Fruit fly (Drosophila melanogaster) whole organism, embryonic: Measurements from ENCODE around the gene Ntf-2r.
A peak's percentile ranks its signal among the peaks of the same experiment; 100 is the strongest.

Experiments used
- Adf1 ChIP-seq: fragments of 200-800 bp; sonication (Bioruptor generic); IDR thresholded peaks from 2 replicates; pipeline ENCODE4 v1.3.6; 2022; ENCODE audit warnings: missing biosample characterization, missing genetic modification characterization
- Aef1 ChIP-seq: fragments of 200-800 bp; sonication (Bioruptor generic); IDR thresholded peaks from 3 replicates; pipeline ENCODE4 v1.3.6; 2022; ENCODE audit warnings: missing biosample characterization, missing genetic modification characterization
- CG10565 ChIP-seq: fragments of 200-800 bp; sonication (Bioruptor generic); optimal IDR thresholded peaks from 3 replicates; lab custom pipeline; 2016; ENCODE audit warnings: missing biosample characterization, mild to moderate bottlenecking, missing genetic modification characterization
- CG10654 ChIP-seq: fragments of 200-800 bp; sonication (Bioruptor generic); optimal IDR thresholded peaks from 2 replicates; lab custom pipeline; 2016; ENCODE audit warnings: missing biosample characterization, missing genetic modification characterization
- CG10979 ChIP-seq: fragments of 200-800 bp; sonication (Bioruptor generic); optimal IDR thresholded peaks from 2 replicates; lab custom pipeline; 2018; ENCODE audit warnings: missing biosample characterization, mild to moderate bottlenecking, missing genetic modification characterization, moderate library complexity
- CG11093 ChIP-seq: fragments of 200-800 bp; sonication (Bioruptor generic); IDR thresholded peaks from 3 replicates; pipeline ENCODE4 v1.3.6; 2022; ENCODE audit warnings: missing biosample characterization, missing genetic modification characterization
- CG11723 ChIP-seq: fragments of 200-800 bp; sonication (Bioruptor generic); optimal IDR thresholded peaks from 2 replicates; lab custom pipeline; 2017; ENCODE audit warnings: missing biosample characterization, mild to moderate bottlenecking, missing genetic modification characterization
- CG12219 ChIP-seq: fragments of 200-800 bp; sonication (Bioruptor generic); optimal IDR thresholded peaks from 3 replicates; lab custom pipeline; 2018; ENCODE audit warnings: missing biosample characterization, mild to moderate bottlenecking, missing genetic modification characterization
- CG13287 ChIP-seq: fragments of 200-800 bp; sonication (Bioruptor generic); IDR thresholded peaks from 2 replicates; pipeline ENCODE4 v1.3.6; 2022; ENCODE audit warnings: missing biosample characterization, missing genetic modification characterization; ENCODE audit not compliant: partially characterized antibody
- CG1647 ChIP-seq: fragments of 200-800 bp; sonication (Bioruptor generic); optimal IDR thresholded peaks from 3 replicates; lab custom pipeline; 2016; ENCODE audit warnings: missing biosample characterization, missing genetic modification characterization
- CG17361 ChIP-seq: fragments of 200-800 bp; sonication (Bioruptor generic); IDR thresholded peaks from 3 replicates; pipeline ENCODE4 v1.3.6; 2022; ENCODE audit warnings: missing biosample characterization, missing genetic modification characterization
- CG17612 ChIP-seq: fragments of 200-800 bp; sonication (Bioruptor generic); IDR thresholded peaks from 2 replicates; pipeline ENCODE4 v1.3.6; 2022; ENCODE audit warnings: missing biosample characterization, missing genetic modification characterization
- CG1792 ChIP-seq: fragments of 200-800 bp; sonication (Bioruptor generic); optimal IDR thresholded peaks from 2 replicates; lab custom pipeline; 2016; ENCODE audit warnings: missing biosample characterization, missing genetic modification characterization
- CG31388 ChIP-seq: fragments of 200-800 bp; sonication (Bioruptor generic); optimal IDR thresholded peaks from 2 replicates; lab custom pipeline; 2016; ENCODE audit warnings: missing biosample characterization, missing genetic modification characterization
- CG3838 ChIP-seq: fragments of 200-800 bp; sonication (Bioruptor generic); optimal IDR thresholded peaks from 3 replicates; lab custom pipeline; 2016; ENCODE audit warnings: missing biosample characterization, missing genetic modification characterization
- CG3847 ChIP-seq: fragments of 200-800 bp; sonication (Bioruptor generic); IDR thresholded peaks from 2 replicates; pipeline ENCODE4 v1.3.6; 2022; ENCODE audit warnings: missing biosample characterization, missing genetic modification characterization
- CG4282 ChIP-seq: fragments of 200-800 bp; sonication (Bioruptor generic); optimal IDR thresholded peaks from 2 replicates; lab custom pipeline; 2016; ENCODE audit warnings: missing biosample characterization, missing genetic modification characterization
- CG4707 ChIP-seq: fragments of 200-800 bp; sonication (Bioruptor generic); optimal IDR thresholded peaks from 2 replicates; lab custom pipeline; 2018; ENCODE audit warnings: missing biosample characterization, mild to moderate bottlenecking, missing genetic modification characterization, moderate library complexity
- CG5180 ChIP-seq: fragments of 200-800 bp; sonication (Bioruptor generic); optimal IDR thresholded peaks from 3 replicates; lab custom pipeline; 2017; ENCODE audit warnings: missing biosample characterization, missing genetic modification characterization, mild to moderate bottlenecking, moderate library complexity, missing genetic modification reagents
- CG6654 ChIP-seq: fragments of 200-800 bp; sonication (Bioruptor generic); optimal IDR thresholded peaks from 2 replicates; lab custom pipeline; 2017; ENCODE audit warnings: missing biosample characterization, mild to moderate bottlenecking, missing genetic modification characterization
- CG7556 ChIP-seq: fragments of 200-800 bp; sonication (Bioruptor generic); optimal IDR thresholded peaks from 2 replicates; lab custom pipeline; 2017; ENCODE audit warnings: missing biosample characterization, mild to moderate bottlenecking, missing genetic modification characterization
- CG7963 ChIP-seq: fragments of 200-800 bp; sonication (Bioruptor generic); IDR thresholded peaks from 3 replicates; pipeline ENCODE4 v1.3.6; 2022; ENCODE audit warnings: missing biosample characterization, missing genetic modification characterization; ENCODE audit not compliant: partially characterized antibody
- CG8359 ChIP-seq: fragments of 200-800 bp; sonication (Bioruptor generic); optimal IDR thresholded peaks from 2 replicates; lab custom pipeline; 2017; ENCODE audit warnings: missing biosample characterization, mild to moderate bottlenecking, missing genetic modification characterization, borderline replicate concordance
- CG9876 ChIP-seq: fragments of 200-800 bp; sonication (Bioruptor generic); optimal IDR thresholded peaks from 2 replicates; lab custom pipeline; 2016; ENCODE audit warnings: missing biosample characterization, missing genetic modification characterization
- CG9932 ChIP-seq: fragments of 200-800 bp; sonication (Bioruptor generic); IDR thresholded peaks from 2 replicates; pipeline ENCODE4 v1.3.6; 2022; ENCODE audit warnings: missing biosample characterization, missing genetic modification characterization
- CHES-1-like ChIP-seq: fragments of 200-800 bp; sonication (Bioruptor generic); optimal IDR thresholded peaks from 2 replicates; lab custom pipeline; 2016; ENCODE audit warnings: missing biosample characterization, missing genetic modification characterization
- CrebB ChIP-seq: fragments of 200-800 bp; sonication (Bioruptor generic); optimal IDR thresholded peaks from 3 replicates; lab custom pipeline; 2018; ENCODE audit warnings: missing biosample characterization, mild to moderate bottlenecking, missing genetic modification characterization
- H2.0 ChIP-seq: fragments of 200-800 bp; sonication (Bioruptor generic); IDR thresholded peaks from 2 replicates; pipeline ENCODE4 v1.3.6; 2022; ENCODE audit warnings: missing biosample characterization, missing genetic modification characterization
- HLH3B ChIP-seq: fragments of 200-800 bp; sonication (Bioruptor generic); IDR thresholded peaks from 2 replicates; pipeline ENCODE4 v1.3.6; 2022; ENCODE audit warnings: missing biosample characterization, missing genetic modification characterization
- Hmx ChIP-seq: fragments of 200-800 bp; sonication (Bioruptor generic); optimal IDR thresholded peaks from 2 replicates; lab custom pipeline; 2016; ENCODE audit warnings: missing biosample characterization, missing genetic modification characterization
- NC2α ChIP-seq: fragments of 200-800 bp; sonication (Bioruptor generic); optimal IDR thresholded peaks from 2 replicates; lab custom pipeline; 2016; ENCODE audit warnings: missing biosample characterization, missing genetic modification characterization
- NfI ChIP-seq: fragments of 200-800 bp; sonication (Bioruptor generic); optimal IDR thresholded peaks from 3 replicates; lab custom pipeline; 2018; ENCODE audit warnings: missing biosample characterization, mild to moderate bottlenecking, missing genetic modification characterization, moderate library complexity
- Oli ChIP-seq: fragments of 200-800 bp; sonication (Bioruptor generic); optimal IDR thresholded peaks from 2 replicates; lab custom pipeline; 2018; ENCODE audit warnings: missing biosample characterization, mild to moderate bottlenecking, missing genetic modification characterization, moderate library complexity
- Sin3A ChIP-seq: fragments of >200 bp; optimal IDR thresholded peaks from 2 replicates; lab custom pipeline; 2018
- al ChIP-seq: fragments of 200-800 bp; sonication (Bioruptor generic); IDR thresholded peaks from 2 replicates; pipeline ENCODE4 v1.3.6; 2022; ENCODE audit warnings: missing biosample characterization, missing genetic modification characterization
- az2 ChIP-seq: fragments of 200-800 bp; sonication (Bioruptor generic); optimal IDR thresholded peaks from 3 replicates; lab custom pipeline; 2016; ENCODE audit warnings: missing biosample characterization, missing genetic modification characterization
- bcd ChIP-seq: fragments of 200-800 bp; sonication (Bioruptor generic); optimal IDR thresholded peaks from 2 replicates; lab custom pipeline; 2017; ENCODE audit warnings: missing biosample characterization, mild to moderate bottlenecking, missing genetic modification characterization
- br ChIP-seq: fragments of >200 bp; optimal IDR thresholded peaks from 2 replicates; lab custom pipeline; 2017
- cg ChIP-seq: fragments of 200-800 bp; sonication (Bioruptor generic); optimal IDR thresholded peaks from 3 replicates; lab custom pipeline; 2019; ENCODE audit warnings: missing biosample characterization, mild to moderate bottlenecking, missing genetic modification characterization, moderate library complexity
- dan ChIP-seq: fragments of 200-800 bp; sonication (Bioruptor generic); IDR thresholded peaks from 2 replicates; pipeline ENCODE4 v1.3.6; 2022; ENCODE audit warnings: missing biosample characterization, missing genetic modification characterization
- dmrt99B ChIP-seq: fragments of 200-800 bp; sonication (Bioruptor generic); optimal IDR thresholded peaks from 2 replicates; lab custom pipeline; 2018; ENCODE audit warnings: missing biosample characterization, mild to moderate bottlenecking, missing genetic modification characterization, moderate library complexity
- emc ChIP-seq: fragments of 200-800 bp; sonication (Bioruptor generic); optimal IDR thresholded peaks from 2 replicates; lab custom pipeline; 2016; ENCODE audit warnings: missing biosample characterization, missing genetic modification characterization
- jumu ChIP-seq: fragments of 200-800 bp; sonication (Bioruptor generic); optimal IDR thresholded peaks from 3 replicates; lab custom pipeline; 2016; ENCODE audit warnings: missing biosample characterization, missing genetic modification characterization
- lab ChIP-seq: fragments of 200-800 bp; sonication (Bioruptor generic); optimal IDR thresholded peaks from 3 replicates; lab custom pipeline; 2017; ENCODE audit warnings: missing biosample characterization, missing genetic modification characterization, mild to moderate bottlenecking, moderate library complexity, missing genetic modification reagents
- maf-S ChIP-seq: fragments of 200-800 bp; sonication (Bioruptor generic); optimal IDR thresholded peaks from 2 replicates; lab custom pipeline; 2016; ENCODE audit warnings: missing biosample characterization, missing genetic modification characterization
- nau ChIP-seq: fragments of 200-800 bp; sonication (Bioruptor generic); optimal IDR thresholded peaks from 3 replicates; lab custom pipeline; 2017; ENCODE audit warnings: missing biosample characterization, mild to moderate bottlenecking, missing genetic modification characterization, missing genetic modification reagents
- phol ChIP-seq: fragments of 200-800 bp; sonication (Bioruptor generic); optimal IDR thresholded peaks from 3 replicates; lab custom pipeline; 2018; ENCODE audit warnings: missing biosample characterization, mild to moderate bottlenecking, missing genetic modification characterization, moderate library complexity
- pzg ChIP-seq: fragments of 200-800 bp; sonication (Bioruptor generic); optimal IDR thresholded peaks from 3 replicates; lab custom pipeline; 2018; ENCODE audit warnings: missing biosample characterization, mild to moderate bottlenecking, missing genetic modification characterization, moderate library complexity
- sim ChIP-seq: fragments of 200-800 bp; sonication (Bioruptor generic); IDR thresholded peaks from 2 replicates; pipeline ENCODE4 v1.3.6; 2022; ENCODE audit warnings: missing biosample characterization, missing genetic modification characterization
- tap ChIP-seq: fragments of 200-800 bp; optimal IDR thresholded peaks from 3 replicates; lab custom pipeline; 2019; ENCODE audit warnings: missing biosample characterization, mild to moderate bottlenecking, missing genetic modification characterization, moderate library complexity
- trh ChIP-seq: fragments of 200-800 bp; sonication (Bioruptor generic); optimal IDR thresholded peaks from 2 replicates; lab custom pipeline; 2016; ENCODE audit warnings: missing biosample characterization, missing genetic modification characterization
- unc-4 ChIP-seq: fragments of 200-800 bp; sonication (Bioruptor generic); IDR thresholded peaks from 2 replicates; pipeline ENCODE4 v1.3.6; 2022; ENCODE audit warnings: missing biosample characterization, missing genetic modification characterization; ENCODE audit not compliant: partially characterized antibody

The Ntf-2r gene

dm6 chr2L:18477455-18477854 is 23.0 kb downstream of the Ntf-2r start (continued):
- TF ChIP-seq Sin3A (lab: Kevin White, UChicago) (no peak), Aef1 (GFP tag; lab: Robert Waterston, UW) (peak; percentile 80; the same call in 1 of the 3 replicates), dmrt99B (tag; lab: Kevin White, UChicago) (peak; percentile 94), H2.0 (GFP tag; lab: Robert Waterston, UW) (peak; percentile 86), CG4707 (GFP tag; lab: Kevin White, UChicago) (peak; percentile 86), CG1647 (GFP tag; lab: Kevin White, UChicago) (peak; percentile 55), lab (GFP tag; lab: Kevin White, UChicago) (peak; percentile 90), CrebB (tag; lab: Kevin White, UChicago) (peak; percentile 77), pzg (GFP tag; lab: Kevin White, UChicago) (no peak), CG10654 (GFP tag; lab: Kevin White, UChicago) (peak; percentile 86), Hmx (no peak), HLH3B (GFP tag; lab: Robert Waterston, UW) (peak; percentile 96), CG9932 (peak; percentile 76), CG31388 (GFP tag; lab: Kevin White, UChicago) (peak; percentile 63), sim (GFP tag; lab: Robert Waterston, UW) (peak; percentile 95), CG11723 (GFP tag; lab: Kevin White, UChicago) (peak; percentile 72), az2 (GFP tag; lab: Kevin White, UChicago) (peak; percentile 87), NfI (GFP tag; lab: Kevin White, UChicago) (peak; percentile 78), jumu (no peak), CG13287 (GFP tag; lab: Robert Waterston, UW) (no peak), dan (GFP tag; lab: Robert Waterston, UW) (no peak), NC2α (GFP tag; lab: Kevin White, UChicago) (no peak), br (no peak), phol (tag; lab: Kevin White, UChicago) (peak; percentile 92), CG4282 (GFP tag; lab: Kevin White, UChicago) (no peak), CG3847 (GFP tag; lab: Robert Waterston, UW) (peak; percentile 77), CG10979 (tag; lab: Kevin White, UChicago) (peak; percentile 97), unc-4 (GFP tag; lab: Robert Waterston, UW) (no peak), CG1792 (peak; percentile 26), CG9876 (GFP tag; lab: Kevin White, UChicago) (no peak), bcd (GFP tag; lab: Kevin White, UChicago) (peak; percentile 84), tap (tag; lab: Kevin White, UChicago) (peak; percentile 91), CG5180 (GFP tag; lab: Kevin White, UChicago) (peak; percentile 70), CG17612 (GFP tag; lab: Robert Waterston, UW) (peak; percentile 60; the same call in 1 of the 2 replicates), CG7963 (GFP tag; lab: Robert Waterston, UW) (no peak), nau (peak; percentile 72), maf-S (GFP tag; lab: Kevin White, UChicago) (no peak), al (peak; percentile 84), CG3838 (peak; percentile 48), emc (GFP tag; lab: Kevin White, UChicago) (no peak), Oli (peak; percentile 90), cg (GFP tag; lab: Kevin White, UChicago) (peak; percentile 36), CG10565 (GFP tag; lab: Kevin White, UChicago) (peak; percentile 45), CG8359 (GFP tag; lab: Kevin White, UChicago) (peak; percentile 67), trh (GFP tag; lab: Kevin White, UChicago) (peak; percentile 83), CG12219 (GFP tag; lab: Kevin White, UChicago) (peak; percentile 80), CHES-1-like (GFP tag; lab: Kevin White, UChicago) (no peak), CG7556 (GFP tag; lab: Kevin White, UChicago) (peak; percentile 92), CG6654 (GFP tag; lab: Kevin White, UChicago) (peak; percentile 42), Adf1 (GFP tag; lab: Robert Waterston, UW) (0 out of 2 replicates have a peak, but pooled peaks have one; percentile 24), CG11093 (GFP tag; lab: Robert Waterston, UW) (peak; percentile 87), CG17361 (GFP tag; lab: Robert Waterston, UW) (peak; percentile 94)
